Worm (Caenorhabditis elegans) whole organism, L4 larva: ENCODE results near the gene clec-183.

Source experiments
- dmd-6 ChIP-seq: fragments of 200-800 bp; sonication (Bioruptor generic); IDR thresholded peaks from 2 replicates; pipeline ENCODE4 v1.3.6; 2022; ENCODE audit warnings: missing genetic modification reagents, missing genetic modification characterization, missing compliant biosample characterization
- dpl-1 ChIP-seq: fragments of 150-350 bp; optimal IDR thresholded peaks from 2 replicates; lab custom pipeline; 2014; ENCODE audit warnings: missing biosample characterization, missing genetic modification reagents, missing genetic modification characterization
- nhr-28 ChIP-seq: fragments of 150-350 bp; optimal IDR thresholded peaks from 2 replicates; lab custom pipeline; 2014; ENCODE audit warnings: missing biosample characterization, missing genetic modification characterization

DNA sequence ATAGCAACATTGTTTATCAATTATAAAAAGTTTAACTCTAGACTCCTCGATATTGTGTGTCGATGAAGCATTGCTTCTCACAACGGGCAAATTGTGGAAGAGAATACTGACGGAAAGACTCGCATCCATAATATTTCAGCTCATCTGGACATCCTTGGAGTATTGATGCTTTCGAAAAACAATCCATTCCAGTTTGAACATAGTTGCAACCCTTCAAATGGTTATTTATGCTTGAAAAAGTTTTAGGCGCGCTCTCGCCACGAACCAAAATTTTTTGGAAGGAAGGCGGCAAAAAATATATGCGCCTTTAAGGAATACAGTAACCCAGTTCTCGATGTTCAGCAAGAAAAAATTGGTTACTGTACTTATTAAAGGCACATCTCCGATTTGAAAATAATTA is 5.3 kb upstream of the clec-183 start:
- no peak for TF ChIP-seq dpl-1
- TF ChIP-seq nhr-28 (tag; lab: Kevin White, UChicago) = no peak
- no peak for TF ChIP-seq dmd-6 (GFP tag; lab: Robert Waterston, UW)
